Worm (Caenorhabditis elegans): ENCODE measurements around the gene C13A2.7.
"Not testable (repeated sequence)": the region's sequence is repeated elsewhere in the genome, so short reads cannot be mapped to it uniquely, and the experiment has no call there.

The C13A2.7 gene

ce11 chrV:7304506-7304905 is 38.4 kb downstream of the C13A2.7 start, which contains the start of gene F07G11.2:
TSS of gene F07G11.2 (plus strand) at chrV:7304806.
- not testable (repeated sequence) for TF ChIP-seq dao-5, him-1, W03F9.2 (tag; optimal IDR thresholded peaks at IDR 0.05)

ce11 chrV:7307089-7307488 is 41.0 kb downstream of the C13A2.7 start, which contains the start of gene F07G11.1:
TSS of gene F07G11.1 (plus strand) at chrV:7307389.
- no peak for TF ChIP-seq W03F9.2 (tag; optimal IDR thresholded peaks at IDR 0.05)
- TF ChIP-seq dao-5 (tag; optimal IDR thresholded peaks at IDR 0.05): no peak
- TF ChIP-seq him-1 (tag; optimal IDR thresholded peaks at IDR 0.05): no peak

- TF ChIP-seq dao-5 (tag; optimal IDR thresholded peaks at IDR 0.05): no peak
- no peak for TF ChIP-seq him-1 (tag; optimal IDR thresholded peaks at IDR 0.05)
- TF ChIP-seq W03F9.2 (tag; optimal IDR thresholded peaks at IDR 0.05): no peak
Observed at ce11 chrV:7313233-7313632, 47.1 kb downstream of the C13A2.7 start, which contains the start of gene srx-6. TSS of gene srx-6 (minus strand) at chrV:7313333.

Data from whole organism, L4/young adult.